Fruit fly (Drosophila melanogaster): ENCODE results near the gene CG4660.

The CG4660 gene

DNA sequence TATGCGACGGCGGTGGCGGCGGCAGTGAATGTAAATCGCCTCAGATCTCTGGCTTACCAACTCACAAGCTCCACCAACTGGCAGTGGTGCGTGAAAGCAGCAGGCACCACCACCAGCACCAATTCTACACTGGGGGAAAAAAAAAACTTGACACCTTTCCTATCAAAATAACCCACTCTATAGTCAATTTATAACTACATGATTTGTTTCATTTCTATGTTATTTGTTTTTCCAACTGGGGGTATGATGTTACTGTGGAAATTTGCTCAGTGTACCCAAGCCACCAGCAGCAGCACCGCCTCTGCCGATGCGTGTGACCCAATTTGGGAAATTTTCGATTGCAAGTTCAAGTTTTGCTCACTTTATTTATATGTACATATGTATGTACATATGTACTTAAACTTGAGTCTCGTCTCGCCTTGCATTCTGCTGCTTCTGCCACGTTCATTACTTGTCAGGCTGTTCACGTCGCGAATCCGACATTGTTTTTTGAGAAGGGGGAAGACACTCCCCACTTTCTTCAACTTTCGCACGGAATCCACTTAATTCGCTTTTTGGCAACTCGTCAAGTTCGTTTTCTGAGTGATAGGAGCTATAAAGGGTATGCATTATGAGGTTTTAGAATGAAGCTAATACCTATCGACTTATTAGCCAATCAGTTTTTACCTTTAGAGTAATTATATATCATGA lies 21.9 kb downstream of the CG4660 start:
- TF ChIP-seq EcR (GFP tag; optimal IDR thresholded peaks at IDR 0.05) (no peak), CG15710 (tag; optimal IDR thresholded peaks at IDR 0.05) (peak; percentile 32), Pif1A (GFP tag; optimal IDR thresholded peaks at IDR 0.05) (peak; percentile 78), CG9948 (tag; optimal IDR thresholded peaks at IDR 0.05) (peak; percentile 20), CG8159 (tag; optimal IDR thresholded peaks at IDR 0.05) (peak; percentile 45), CG34367 (tag; optimal IDR thresholded peaks at IDR 0.05) (peak; percentile 14), CG4496 (GFP tag; IDR thresholded peaks at IDR 0.05) (peak; percentile 84), CG17806 (tag; optimal IDR thresholded peaks at IDR 0.05) (peak; percentile 31), rn (GFP tag; IDR thresholded peaks at IDR 0.05) (peak; percentile 77), Pif1B (GFP tag; optimal IDR thresholded peaks at IDR 0.05) (peak; percentile 71), CG10348 (GFP tag; IDR thresholded peaks at IDR 0.05) (no peak), Ets98B (GFP tag; IDR thresholded peaks at IDR 0.05) (peak; percentile 72), fd96Ca (GFP tag; IDR thresholded peaks at IDR 0.05) (peak; percentile 76; the same call in 2 of the 3 replicates), CG32121 (GFP tag; IDR thresholded peaks at IDR 0.05) (peak; percentile 78; the same call in 1 of the 2 replicates), CG8301 (tag; optimal IDR thresholded peaks at IDR 0.05) (peak; percentile 64), D1 (tag; optimal IDR thresholded peaks at IDR 0.05) (no peak), gl (tag; optimal IDR thresholded peaks at IDR 0.05) (no peak), CG12605 (GFP tag; IDR thresholded peaks at IDR 0.05) (0 out of 2 replicates have a peak, but pooled peaks have one; percentile 15), CG14655 (GFP tag; optimal IDR thresholded peaks at IDR 0.05) (peak; percentile 54), Snoo (tag; optimal IDR thresholded peaks at IDR 0.05) (peak; percentile 83), CG13204 (GFP tag; optimal IDR thresholded peaks at IDR 0.05) (no peak)

DNA sequence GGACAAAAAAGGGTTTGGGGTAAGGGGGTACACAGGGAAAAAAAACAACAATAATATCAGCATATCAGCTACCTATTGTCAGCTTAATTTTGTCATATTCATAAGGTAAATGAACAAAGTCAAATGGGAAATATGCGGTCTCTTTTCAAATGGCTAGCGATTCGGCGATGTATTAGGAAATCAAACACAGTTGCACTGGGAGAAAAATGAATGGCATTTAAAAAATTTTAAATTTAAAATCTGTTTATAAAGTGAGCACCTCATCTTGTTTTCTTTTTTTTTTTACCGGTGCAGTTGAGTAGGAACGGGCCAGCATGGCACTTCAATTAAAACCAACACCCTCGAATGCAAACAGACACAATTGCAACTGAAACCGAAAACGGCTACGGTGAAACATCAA lies 27.1 kb downstream of the CG4660 start:
- peak; percentile 49 for TF ChIP-seq CG14655 (GFP tag; optimal IDR thresholded peaks at IDR 0.05)
- TF ChIP-seq Pif1A (GFP tag; optimal IDR thresholded peaks at IDR 0.05) = peak; percentile 16
- no peak for TF ChIP-seq D1 (tag; optimal IDR thresholded peaks at IDR 0.05)
- TF ChIP-seq CG4496 (GFP tag; IDR thresholded peaks at IDR 0.05) = peak; percentile 34; the same call in 1 of the 3 replicates
- TF ChIP-seq CG8301 (tag; optimal IDR thresholded peaks at IDR 0.05) = peak; percentile 10

DNA sequence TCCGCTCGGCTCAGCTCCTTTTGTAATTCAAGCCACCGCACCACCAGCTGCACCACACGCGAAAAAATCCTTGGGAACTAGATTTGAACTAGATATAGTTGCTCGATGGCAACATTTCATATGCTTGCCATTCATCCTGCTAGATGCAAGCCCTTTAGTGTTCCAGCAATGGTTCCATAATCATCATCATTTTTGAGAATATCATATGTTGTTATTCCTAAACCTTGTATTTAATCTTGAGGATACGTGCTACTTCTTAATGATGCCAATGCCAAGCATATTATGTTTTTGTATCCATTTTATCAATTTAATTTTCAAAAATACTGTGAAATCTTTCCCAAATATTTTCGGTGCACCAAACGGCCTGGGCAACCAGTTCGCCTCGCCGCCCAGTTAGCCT lies 28.3 kb downstream of the CG4660 start:
- TF ChIP-seq CG14655 (GFP tag; optimal IDR thresholded peaks at IDR 0.05) (peak; percentile 68), rn (GFP tag; IDR thresholded peaks at IDR 0.05) (no peak), CG9948 (tag; optimal IDR thresholded peaks at IDR 0.05) (peak; percentile 19), fd96Ca (GFP tag; IDR thresholded peaks at IDR 0.05) (peak; percentile 43; the same call in 1 of the 3 replicates), CG8159 (tag; optimal IDR thresholded peaks at IDR 0.05) (peak; percentile 3), CG32121 (GFP tag; IDR thresholded peaks at IDR 0.05) (0 out of 2 replicates have a peak, but pooled peaks have one; percentile 18), CG17806 (tag; optimal IDR thresholded peaks at IDR 0.05) (peak; percentile 0), CG8301 (tag; optimal IDR thresholded peaks at IDR 0.05) (peak; percentile 60), D1 (tag; optimal IDR thresholded peaks at IDR 0.05) (no peak), CG12605 (GFP tag; IDR thresholded peaks at IDR 0.05) (no peak), Snoo (tag; optimal IDR thresholded peaks at IDR 0.05) (no peak)

DNA sequence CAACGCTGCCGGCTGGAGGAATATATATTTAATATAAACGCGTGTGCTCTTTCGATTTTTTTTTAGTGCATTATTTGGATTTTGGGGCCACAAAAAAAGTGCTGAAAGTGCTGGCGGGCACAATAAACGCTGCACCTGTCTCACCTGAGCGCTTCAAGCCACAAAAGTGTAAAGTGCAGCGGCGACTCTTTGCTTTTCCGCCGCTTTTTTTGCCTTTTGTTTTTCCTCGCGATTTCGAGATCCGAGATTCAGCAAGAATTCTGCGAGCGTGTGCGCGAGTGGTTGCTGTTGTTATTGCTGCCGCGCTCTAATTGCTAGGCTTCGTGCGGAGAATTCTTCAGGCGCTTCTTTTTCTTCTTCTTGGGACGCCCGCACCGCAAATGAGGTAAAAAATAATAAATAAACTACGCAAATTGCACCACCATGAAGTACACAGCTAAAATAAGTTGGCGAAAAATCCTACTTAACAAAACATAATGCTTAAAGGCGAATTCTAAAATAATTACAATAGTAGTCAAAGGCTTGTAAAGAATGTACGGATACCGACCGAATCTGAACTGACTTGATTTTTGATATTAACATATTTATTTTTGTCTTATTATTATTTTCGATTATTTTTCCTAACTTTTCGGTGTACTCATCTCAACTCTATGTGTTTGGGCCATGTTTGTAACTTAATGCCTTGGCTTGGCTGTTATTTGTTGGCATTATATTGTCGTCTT lies 30.1 kb downstream of the CG4660 start:
- TF ChIP-seq Snoo (tag; optimal IDR thresholded peaks at IDR 0.05) = no peak
- TF ChIP-seq CG4496 (GFP tag; IDR thresholded peaks at IDR 0.05) = peak; percentile 42; the same call in 1 of the 3 replicates
- TF ChIP-seq CG12605 (GFP tag; IDR thresholded peaks at IDR 0.05) = no peak
- TF ChIP-seq CG17806 (tag; optimal IDR thresholded peaks at IDR 0.05) = peak; percentile 7
- no peak for TF ChIP-seq CG8159 (tag; optimal IDR thresholded peaks at IDR 0.05)
- TF ChIP-seq CG9948 (tag; optimal IDR thresholded peaks at IDR 0.05) = peak; percentile 11
- TF ChIP-seq CG32121 (GFP tag; IDR thresholded peaks at IDR 0.05) = no peak
- TF ChIP-seq D1 (tag; optimal IDR thresholded peaks at IDR 0.05) = peak; percentile 21
- TF ChIP-seq rn (GFP tag; IDR thresholded peaks at IDR 0.05) = no peak
- TF ChIP-seq CG34367 (tag; optimal IDR thresholded peaks at IDR 0.05) = no peak
- 0 out of 2 replicates have a peak, but pooled peaks have one; percentile 8 for TF ChIP-seq Ets98B (GFP tag; IDR thresholded peaks at IDR 0.05)
- peak; percentile 53 for TF ChIP-seq CG14655 (GFP tag; optimal IDR thresholded peaks at IDR 0.05)
- no peak for TF ChIP-seq EcR (GFP tag; optimal IDR thresholded peaks at IDR 0.05)
- TF ChIP-seq CG10348 (GFP tag; IDR thresholded peaks at IDR 0.05) = no peak
- TF ChIP-seq fd96Ca (GFP tag; IDR thresholded peaks at IDR 0.05) = no peak
- no peak for TF ChIP-seq CG15710 (tag; optimal IDR thresholded peaks at IDR 0.05)
- peak; percentile 9 for TF ChIP-seq CG8301 (tag; optimal IDR thresholded peaks at IDR 0.05)
- TF ChIP-seq CG13204 (GFP tag; optimal IDR thresholded peaks at IDR 0.05) = peak; percentile 20
- TF ChIP-seq Pif1A (GFP tag; optimal IDR thresholded peaks at IDR 0.05) = no peak
- TF ChIP-seq gl (tag; optimal IDR thresholded peaks at IDR 0.05) = no peak
- no peak for TF ChIP-seq Pif1B (GFP tag; optimal IDR thresholded peaks at IDR 0.05)

DNA sequence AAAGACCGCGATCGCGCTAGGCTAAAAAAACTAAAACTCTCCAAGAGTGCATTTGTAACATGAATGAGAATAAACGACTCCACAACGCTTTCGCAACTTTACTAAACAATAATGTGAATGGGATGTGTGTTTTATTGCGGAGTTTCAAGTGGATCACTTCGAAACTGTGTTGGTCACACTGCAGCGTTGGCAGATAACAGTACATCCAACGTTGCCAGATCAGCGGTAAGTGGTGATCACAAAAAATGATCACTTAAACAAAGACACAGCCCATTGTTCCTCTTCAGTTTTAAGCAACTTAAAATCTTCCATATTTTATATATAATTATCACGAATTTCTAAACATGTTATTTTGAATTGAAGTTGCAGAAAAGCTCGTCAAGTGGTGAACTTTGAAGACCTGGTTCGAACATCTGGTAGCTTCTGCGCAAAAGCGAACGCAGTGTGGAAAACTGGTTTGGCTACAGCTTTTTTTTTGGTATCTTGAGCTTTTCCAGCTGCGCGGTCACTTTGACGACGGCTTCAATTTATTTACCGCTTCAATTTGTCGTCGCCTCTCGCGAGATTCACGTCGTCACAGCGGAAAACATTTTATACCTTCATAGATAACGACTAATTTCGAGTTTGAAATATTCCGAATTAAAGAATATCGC lies 30.8 kb downstream of the CG4660 start, which contains the start of gene CG5921:
Gene CG5921 (plus strand): TSS at position 547 of the 653 bp plus-strand sequence.
- TF ChIP-seq CG13204 (GFP tag; optimal IDR thresholded peaks at IDR 0.05) = no peak
- no peak for TF ChIP-seq EcR (GFP tag; optimal IDR thresholded peaks at IDR 0.05)
- no peak for TF ChIP-seq CG32121 (GFP tag; IDR thresholded peaks at IDR 0.05)
- no peak for TF ChIP-seq gl (tag; optimal IDR thresholded peaks at IDR 0.05)
- no peak for TF ChIP-seq Snoo (tag; optimal IDR thresholded peaks at IDR 0.05)
- no peak for TF ChIP-seq Ets98B (GFP tag; IDR thresholded peaks at IDR 0.05)
- TF ChIP-seq D1 (tag; optimal IDR thresholded peaks at IDR 0.05) = no peak
- no peak for TF ChIP-seq CG10348 (GFP tag; IDR thresholded peaks at IDR 0.05)
- no peak for TF ChIP-seq Pif1B (GFP tag; optimal IDR thresholded peaks at IDR 0.05)
- TF ChIP-seq CG15710 (tag; optimal IDR thresholded peaks at IDR 0.05) = no peak
- no peak for TF ChIP-seq CG8159 (tag; optimal IDR thresholded peaks at IDR 0.05)
- no peak for TF ChIP-seq CG4496 (GFP tag; IDR thresholded peaks at IDR 0.05)

Data from whole organism, pupa.